Worm (Caenorhabditis elegans) whole organism, L4/young adult: ENCODE data around the gene F44D12.8.

Experiments
- dao-5 ChIP-seq: sonication (generic microtip); optimal IDR thresholded peaks from 2 replicates; lab custom pipeline; 2016; ENCODE audit warnings: missing genotype, missing genetic modification characterization, moderate library complexity, missing compliant biosample characterization
- him-1 ChIP-seq: sonication (generic microtip); optimal IDR thresholded peaks from 2 replicates; lab custom pipeline; 2016; ENCODE audit warnings: missing genotype, missing genetic modification reagents, missing genetic modification characterization, missing compliant biosample characterization

ce11 chrIV:10059175-10059574 is 36.1 kb downstream of the F44D12.8 start:
- TF ChIP-seq him-1 (tag; lab: Kevin White, UChicago) (no peak), dao-5 (tag; lab: Kevin White, UChicago) (no peak)
